Fruit fly (Drosophila melanogaster) S2 (cell line): Measurements from ENCODE around the gene CG33282.

ENCODE experiments used
- CG8478 ChIP-seq: fragments of >200 bp; optimal IDR thresholded peaks from 2 replicates; lab custom pipeline; 2018
- CTCF ChIP-seq, 2 experiments: fragments of >200 bp; optimal IDR thresholded peaks; 2 replicates each; lab custom pipeline; 2018

DNA sequence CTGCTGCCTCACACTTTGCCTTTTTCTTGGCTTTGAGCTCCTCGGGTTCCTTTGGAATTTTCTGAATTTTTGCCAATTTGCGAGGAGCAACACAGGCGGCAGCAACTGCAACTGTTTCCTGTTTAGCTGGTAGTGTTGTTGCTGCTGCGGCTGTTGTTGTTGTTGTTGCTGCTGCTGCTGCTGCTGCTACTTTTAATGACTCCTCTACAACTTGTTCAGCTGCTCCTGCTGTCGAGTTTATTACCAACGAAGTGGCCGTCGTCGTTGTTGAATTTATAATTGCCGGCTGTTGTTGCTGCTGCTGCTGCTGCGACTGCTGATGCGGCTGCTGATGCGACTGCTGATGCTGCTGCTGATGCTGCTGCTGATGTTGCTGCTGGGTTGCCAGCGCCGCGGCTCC lies 25.2 kb downstream of the CG33282 start:
- TF ChIP-seq CG8478 (lab: Kevin White, UChicago) = no peak
- no peak for TF ChIP-seq CTCF (optimal IDR thresholded peaks at IDR 0.05; lab: Kevin White, UChicago)
